Worm (Caenorhabditis elegans) whole organism, L2 larva: Measurements from ENCODE around the gene cua-1.

Experiments used
- C34F6.9 ChIP-seq: fragments of 150-350 bp; optimal IDR thresholded peaks from 2 replicates; lab custom pipeline; 2014; ENCODE audit warnings: missing biosample characterization, missing genetic modification characterization
- alr-1 ChIP-seq: fragments of 150-350 bp; optimal IDR thresholded peaks from 2 replicates; lab custom pipeline; 2014; ENCODE audit warnings: missing biosample characterization, missing genetic modification characterization
- ama-1 ChIP-seq: fragments of 150-350 bp; optimal IDR thresholded peaks from 2 replicates; lab custom pipeline; 2018; ENCODE audit warnings: inconsistent platforms
- blmp-1 ChIP-seq: sonication (generic microtip); optimal IDR thresholded peaks from 2 replicates; lab custom pipeline; 2017; ENCODE audit warnings: missing genetic modification characterization, mild to moderate bottlenecking, missing compliant biosample characterization, antibody characterized with exemption, moderate library complexity; ENCODE audit not compliant: insufficient read depth
- ceh-16 ChIP-seq: fragments of 150-350 bp; optimal IDR thresholded peaks from 2 replicates; lab custom pipeline; 2014; ENCODE audit warnings: missing biosample characterization, missing genetic modification characterization
- ceh-82 ChIP-seq: fragments of 150-350 bp; optimal IDR thresholded peaks from 2 replicates; lab custom pipeline; 2014; ENCODE audit warnings: missing biosample characterization, missing genetic modification characterization
- crh-2 ChIP-seq: sonication (generic microtip); optimal IDR thresholded peaks from 2 replicates; lab custom pipeline; 2017; ENCODE audit warnings: missing biosample characterization, missing genetic modification characterization
- dmd-4 ChIP-seq: sonication (generic microtip); optimal IDR thresholded peaks from 2 replicates; lab custom pipeline; 2017; ENCODE audit warnings: missing biosample characterization, missing genetic modification characterization
- egl-27 ChIP-seq: sonication (generic microtip); optimal IDR thresholded peaks from 3 replicates; lab custom pipeline; 2017; ENCODE audit warnings: missing biosample characterization, missing genetic modification reagents, missing genetic modification characterization
- elt-1 ChIP-seq: fragments of 150-350 bp; optimal IDR thresholded peaks from 2 replicates; lab custom pipeline; 2014; ENCODE audit warnings: missing biosample characterization, missing genetic modification characterization
- fos-1 ChIP-seq: fragments of 150-350 bp; optimal IDR thresholded peaks from 2 replicates; lab custom pipeline; 2014; ENCODE audit warnings: missing biosample characterization, missing genetic modification characterization
- gmeb-1 ChIP-seq: fragments of 150-350 bp; optimal IDR thresholded peaks from 2 replicates; lab custom pipeline; 2014; ENCODE audit warnings: missing biosample characterization, missing genetic modification characterization
- lin-11 ChIP-seq: fragments of 150-350 bp; sonication (generic microtip); optimal IDR thresholded peaks from 2 replicates; lab custom pipeline; 2014; ENCODE audit warnings: missing biosample characterization, missing genetic modification characterization, inconsistent platforms, mixed read lengths
- lin-13 ChIP-seq: fragments of 150-350 bp; optimal IDR thresholded peaks from 2 replicates; lab custom pipeline; 2014; ENCODE audit warnings: missing biosample characterization, missing genetic modification reagents, missing genetic modification characterization
- lsy-2 ChIP-seq, 2 experiments: fragments of 150-350 bp in 1 of 2; sonication (generic microtip) in 1 of 2; optimal IDR thresholded peaks; 2 replicates each; lab custom pipeline; 2014 to 2017; ENCODE audit warnings: missing biosample characterization in 2 of 2, missing genetic modification characterization in 2 of 2
- mdl-1 ChIP-seq, 2 experiments: fragments of 150-350 bp in 1 of 2; sonication (generic microtip) in 1 of 2; optimal IDR thresholded peaks; 2 replicates each; lab custom pipeline; 2017; ENCODE audit warnings: missing biosample characterization in 2 of 2, missing genetic modification characterization in 2 of 2
- nhr-10 ChIP-seq: sonication (generic microtip); optimal IDR thresholded peaks from 2 replicates; lab custom pipeline; 2017; ENCODE audit warnings: missing biosample characterization, missing genetic modification characterization
- nhr-11 ChIP-seq: fragments of 150-350 bp; optimal IDR thresholded peaks from 2 replicates; lab custom pipeline; 2014; ENCODE audit warnings: missing biosample characterization, missing genetic modification characterization
- nhr-12 ChIP-seq: fragments of 150-350 bp; optimal IDR thresholded peaks from 2 replicates; lab custom pipeline; 2014; ENCODE audit warnings: missing biosample characterization, missing genetic modification characterization
- nhr-129 ChIP-seq: fragments of 150-350 bp; optimal IDR thresholded peaks from 2 replicates; lab custom pipeline; 2014; ENCODE audit warnings: missing biosample characterization, missing genetic modification characterization
- nhr-21 ChIP-seq: fragments of 150-350 bp; optimal IDR thresholded peaks from 2 replicates; lab custom pipeline; 2014; ENCODE audit warnings: missing biosample characterization, missing genetic modification characterization
- nhr-23 ChIP-seq: fragments of 150-350 bp; optimal IDR thresholded peaks from 2 replicates; lab custom pipeline; 2014; ENCODE audit warnings: missing biosample characterization, missing genetic modification reagents, missing genetic modification characterization
- nhr-25 ChIP-seq: fragments of 150-350 bp; sonication (generic microtip); optimal IDR thresholded peaks from 3 replicates; lab custom pipeline; 2014; ENCODE audit warnings: missing biosample characterization, missing genetic modification characterization
- nhr-77 ChIP-seq: fragments of 150-350 bp; optimal IDR thresholded peaks from 2 replicates; lab custom pipeline; 2014; ENCODE audit warnings: missing biosample characterization, missing genetic modification characterization
- peb-1 ChIP-seq: fragments of 150-350 bp; optimal IDR thresholded peaks from 2 replicates; lab custom pipeline; 2014; ENCODE audit warnings: missing biosample characterization, missing genetic modification characterization
- sem-4 ChIP-seq: fragments of 150-350 bp; optimal IDR thresholded peaks from 2 replicates; lab custom pipeline; 2014; ENCODE audit warnings: missing biosample characterization, missing genetic modification reagents, missing genetic modification characterization
- skn-1 ChIP-seq: sonication (generic microtip); optimal IDR thresholded peaks from 2 replicates; lab custom pipeline; 2017; ENCODE audit warnings: missing biosample characterization, missing genetic modification characterization
- sma-3 ChIP-seq: sonication (generic microtip); optimal IDR thresholded peaks from 2 replicates; lab custom pipeline; 2016; ENCODE audit warnings: missing genetic modification reagents, missing genetic modification characterization, missing compliant biosample characterization
- snpc-4 ChIP-seq: fragments of 150-350 bp; optimal IDR thresholded peaks from 2 replicates; lab custom pipeline; 2014; ENCODE audit warnings: missing biosample characterization, missing genetic modification characterization
- unc-39 ChIP-seq: fragments of 150-350 bp; optimal IDR thresholded peaks from 2 replicates; lab custom pipeline; 2014; ENCODE audit warnings: missing biosample characterization, missing genetic modification characterization
- unc-55 ChIP-seq: fragments of 150-350 bp; sonication (generic microtip); optimal IDR thresholded peaks from 3 replicates; lab custom pipeline; 2014; ENCODE audit warnings: missing biosample characterization, missing genetic modification reagents, missing genetic modification characterization
- ztf-11 ChIP-seq: sonication (generic microtip); optimal IDR thresholded peaks from 2 replicates; lab custom pipeline; 2017; ENCODE audit warnings: missing biosample characterization, missing genetic modification characterization
- ztf-4 ChIP-seq: fragments of 150-350 bp; optimal IDR thresholded peaks from 2 replicates; lab custom pipeline; 2014; ENCODE audit warnings: missing biosample characterization, missing genetic modification characterization

The cua-1 gene

ce11 chrIII:13452824-13453223 lies 2.3 kb downstream of the cua-1 start:
- peak; percentile 31 for TF ChIP-seq fos-1 (tag; lab: Kevin White, UChicago)
- no peak for TF ChIP-seq unc-55 (GFP tag; lab: Kevin White, UChicago)
- TF ChIP-seq, all 48 proteins: peak for 1

ce11 chrIII:13439415-13439814 lies 15.7 kb downstream of the cua-1 start, which contains the start of gene ciao-2B:
ciao-2B (minus strand) TSS chrIII:13439544.
- TF ChIP-seq mdl-1 (tag; optimal IDR thresholded peaks at IDR 0.05; lab: Kevin White, UChicago) (no peak), lsy-2 (tag; optimal IDR thresholded peaks at IDR 0.05; lab: Kevin White, UChicago) (peak in 1 of 2 experiments; percentile 64), elt-1 (tag; lab: Kevin White, UChicago) (no peak), nhr-25 (peak; percentile 6), C34F6.9 (tag; lab: Kevin White, UChicago) (peak; percentile 54), gmeb-1 (peak; percentile 90), lin-13 (peak; percentile 37), fos-1 (tag; lab: Kevin White, UChicago) (no peak), dmd-4 (tag; lab: Kevin White, UChicago) (no peak), peb-1 (tag; lab: Kevin White, UChicago) (no peak), unc-55 (GFP tag; lab: Kevin White, UChicago) (peak; percentile 63), crh-2 (tag; lab: Kevin White, UChicago) (peak; percentile 15)

ce11 chrIII:13436843-13437242 lies 18.3 kb downstream of the cua-1 start, which contains the start of gene F45G2.9:
F45G2.9 (minus strand) TSS chrIII:13436943.
- TF ChIP-seq lin-13 (no peak), skn-1 (no peak), fos-1 (tag; lab: Kevin White, UChicago) (no peak), peb-1 (tag; lab: Kevin White, UChicago) (no peak), lin-11 (no peak), nhr-11 (no peak), lsy-2 (tag; optimal IDR thresholded peaks at IDR 0.05; lab: Kevin White, UChicago) (no peak)

- no peak for TF ChIP-seq nhr-129 (tag; lab: Kevin White, UChicago)
- no peak for TF ChIP-seq nhr-77 (tag; lab: Kevin White, UChicago)
- no peak for TF ChIP-seq snpc-4 (tag; lab: Kevin White, UChicago)
- no peak for TF ChIP-seq elt-1 (tag; lab: Kevin White, UChicago)
- TF ChIP-seq nhr-10 (tag; lab: Kevin White, UChicago), result no peak
- TF ChIP-seq alr-1 (tag; lab: Kevin White, UChicago), result no peak
Observed at ce11 chrIII:13435570-13435969, 19.5 kb downstream of the cua-1 start, which contains the start of gene F45G2.8. F45G2.8 (minus strand) TSS chrIII:13435670.

ce11 chrIII:13434404-13434803 lies 20.7 kb downstream of the cua-1 start, which contains the start of gene F45G2.7:
F45G2.7 (minus strand) TSS chrIII:13434504.
- TF ChIP-seq nhr-21 (tag; lab: Kevin White, UChicago) (no peak), elt-1 (tag; lab: Kevin White, UChicago) (no peak), dmd-4 (tag; lab: Kevin White, UChicago) (no peak), ama-1 (lab: Kevin White, UChicago) (no peak), nhr-23 (tag; lab: Kevin White, UChicago) (no peak), nhr-12 (tag; lab: Kevin White, UChicago) (no peak), nhr-10 (tag; lab: Kevin White, UChicago) (no peak), snpc-4 (tag; lab: Kevin White, UChicago) (no peak), mdl-1 (tag; optimal IDR thresholded peaks at IDR 0.05; lab: Kevin White, UChicago) (no peak)

ce11 chrIII:13430162-13430561 lies 24.9 kb downstream of the cua-1 start, which contains the start of gene trf-1:
trf-1 (plus strand) TSS chrIII:13430462.
- TF ChIP-seq lin-13, result no peak
- no peak for TF ChIP-seq egl-27
- TF ChIP-seq sma-3 (GFP tag; lab: Kevin White, UChicago), result no peak
- no peak for TF ChIP-seq ceh-16 (tag; lab: Kevin White, UChicago)
- no peak for TF ChIP-seq blmp-1
- no peak for TF ChIP-seq nhr-11
- TF ChIP-seq ceh-82, result no peak
- TF ChIP-seq mdl-1 (tag; optimal IDR thresholded peaks at IDR 0.05; lab: Kevin White, UChicago), result no peak
- no peak for TF ChIP-seq nhr-21 (tag; lab: Kevin White, UChicago)
- TF ChIP-seq ztf-11, result no peak
- TF ChIP-seq ztf-4 (tag; lab: Kevin White, UChicago), result no peak
- TF ChIP-seq dmd-4 (tag; lab: Kevin White, UChicago), result no peak
- no peak for TF ChIP-seq unc-39 (tag; lab: Kevin White, UChicago)
- no peak for TF ChIP-seq sem-4
